Fruit fly (Drosophila melanogaster) whole organism, prepupa: ENCODE results near the gene CG15563.

Experiments used
- CG10669 ChIP-seq: fragments of 200-800 bp; sonication (Bioruptor generic); optimal IDR thresholded peaks from 3 replicates; lab custom pipeline; 2018; ENCODE audit warnings: missing biosample characterization, mild to moderate bottlenecking, missing genetic modification characterization, moderate library complexity
- CG11294 ChIP-seq: fragments of 200-800 bp; sonication (Bioruptor generic); IDR thresholded peaks from 2 replicates; pipeline ENCODE4 v1.3.6; 2022; ENCODE audit warnings: missing biosample characterization, missing genetic modification characterization
- CG11902 ChIP-seq: fragments of 200-800 bp; sonication (Bioruptor generic); optimal IDR thresholded peaks from 3 replicates; lab custom pipeline; 2016; ENCODE audit warnings: missing biosample characterization, missing genetic modification characterization
- CG15336 ChIP-seq: fragments of 200-800 bp; sonication (Bioruptor generic); IDR thresholded peaks from 2 replicates; pipeline ENCODE4 v1.3.6; 2022; ENCODE audit warnings: missing biosample characterization, missing genetic modification characterization
- CG16779 ChIP-seq: fragments of 200-800 bp; sonication (Bioruptor generic); optimal IDR thresholded peaks from 3 replicates; lab custom pipeline; 2017; ENCODE audit warnings: missing biosample characterization, mild to moderate bottlenecking, missing genetic modification characterization
- CG3032 ChIP-seq: fragments of 200-800 bp; optimal IDR thresholded peaks from 2 replicates; lab custom pipeline; 2019; ENCODE audit warnings: missing biosample characterization, mild to moderate bottlenecking, missing genetic modification characterization, moderate library complexity
- CG32006 ChIP-seq: fragments of 200-800 bp; sonication (Bioruptor generic); optimal IDR thresholded peaks from 3 replicates; lab custom pipeline; 2017; ENCODE audit warnings: missing biosample characterization, mild to moderate bottlenecking, missing genetic modification characterization
- CG34406 ChIP-seq: fragments of 200-800 bp; sonication (Bioruptor generic); optimal IDR thresholded peaks from 3 replicates; lab custom pipeline; 2016; ENCODE audit warnings: missing biosample characterization, missing genetic modification characterization
- CG3919 ChIP-seq: fragments of 200-800 bp; sonication (Bioruptor generic); optimal IDR thresholded peaks from 3 replicates; lab custom pipeline; 2016; ENCODE audit warnings: missing biosample characterization, missing genetic modification characterization
- CG6163 ChIP-seq: fragments of 200-800 bp; sonication (Bioruptor generic); IDR thresholded peaks from 3 replicates; pipeline ENCODE4 v1.3.6; 2022; ENCODE audit warnings: missing biosample characterization, missing genetic modification characterization
- CG6808 ChIP-seq: fragments of 200-800 bp; sonication (Bioruptor generic); optimal IDR thresholded peaks from 3 replicates; lab custom pipeline; 2017; ENCODE audit warnings: missing biosample characterization, missing genetic modification characterization, mild to moderate bottlenecking, moderate library complexity, missing genetic modification reagents
- CG6854 ChIP-seq: fragments of 200-800 bp; sonication (Bioruptor generic); optimal IDR thresholded peaks from 2 replicates; lab custom pipeline; 2017; ENCODE audit warnings: missing biosample characterization, mild to moderate bottlenecking, missing genetic modification characterization
- CG8319 ChIP-seq: fragments of 200-800 bp; sonication (Bioruptor generic); optimal IDR thresholded peaks from 3 replicates; lab custom pipeline; 2016; ENCODE audit warnings: missing biosample characterization, missing genetic modification characterization
- CG8632 ChIP-seq: fragments of 200-800 bp; sonication (Bioruptor generic); optimal IDR thresholded peaks from 3 replicates; lab custom pipeline; 2016; ENCODE audit warnings: missing biosample characterization, missing genetic modification characterization
- CG9139 ChIP-seq: fragments of 200-800 bp; sonication (Bioruptor generic); optimal IDR thresholded peaks from 3 replicates; lab custom pipeline; 2017; ENCODE audit warnings: missing biosample characterization, mild to moderate bottlenecking, missing genetic modification characterization
- Eip78C ChIP-seq: fragments of 200-800 bp; sonication (Bioruptor generic); peaks from one replicate; lab custom pipeline; 2016; ENCODE audit warnings: missing biosample characterization, missing genetic modification characterization
- Gug ChIP-seq: fragments of 200-800 bp; sonication (Bioruptor generic); IDR thresholded peaks from 2 replicates; pipeline ENCODE4 v1.3.6; 2022; ENCODE audit warnings: missing biosample characterization, missing genetic modification characterization
- Hr39 ChIP-seq: fragments of 200-800 bp; sonication (Bioruptor generic); optimal IDR thresholded peaks from 2 replicates; lab custom pipeline; 2016; ENCODE audit warnings: missing biosample characterization, missing genetic modification characterization
- Hr4 ChIP-seq: fragments of 200-800 bp; sonication (Bioruptor generic); optimal IDR thresholded peaks from 3 replicates; lab custom pipeline; 2016; ENCODE audit warnings: missing biosample characterization, missing genetic modification characterization
- OdsH ChIP-seq: fragments of 200-800 bp; sonication (Bioruptor generic); optimal IDR thresholded peaks from 3 replicates; lab custom pipeline; 2016; ENCODE audit warnings: missing biosample characterization, missing genetic modification characterization
- Smox ChIP-seq: fragments of 200-800 bp; sonication (Bioruptor generic); optimal IDR thresholded peaks from 3 replicates; lab custom pipeline; 2016; ENCODE audit warnings: missing biosample characterization, missing genetic modification characterization
- Sox102F ChIP-seq: fragments of 200-800 bp; sonication (Bioruptor generic); optimal IDR thresholded peaks from 2 replicates; lab custom pipeline; 2016; ENCODE audit warnings: missing biosample characterization, mild to moderate bottlenecking, missing genetic modification characterization
- Sox14 ChIP-seq: fragments of 200-800 bp; sonication (Bioruptor generic); optimal IDR thresholded peaks from 3 replicates; lab custom pipeline; 2016; ENCODE audit warnings: missing biosample characterization, missing genetic modification characterization
- acj6 ChIP-seq: fragments of 200-800 bp; sonication (Bioruptor generic); optimal IDR thresholded peaks from 3 replicates; lab custom pipeline; 2016; ENCODE audit warnings: missing biosample characterization, missing genetic modification characterization
- cyc ChIP-seq: fragments of 200-800 bp; sonication (Bioruptor generic); optimal IDR thresholded peaks from 3 replicates; lab custom pipeline; 2016; ENCODE audit warnings: missing biosample characterization, missing genetic modification characterization
- dac ChIP-seq: fragments of 200-800 bp; sonication (Bioruptor generic); optimal IDR thresholded peaks from 2 replicates; lab custom pipeline; 2017; ENCODE audit warnings: missing biosample characterization, mild to moderate bottlenecking, missing genetic modification characterization
- dsx ChIP-seq: fragments of 200-800 bp; optimal IDR thresholded peaks from 3 replicates; lab custom pipeline; 2019; ENCODE audit warnings: missing biosample characterization, mild to moderate bottlenecking, missing genetic modification characterization, moderate library complexity; ENCODE audit not compliant: poor library complexity, severe bottlenecking
- esn ChIP-seq: fragments of 200-800 bp; sonication (Bioruptor generic); optimal IDR thresholded peaks from 2 replicates; lab custom pipeline; 2016; ENCODE audit warnings: missing biosample characterization, mild to moderate bottlenecking, missing genetic modification characterization, moderate library complexity
- fd85E ChIP-seq: fragments of 200-800 bp; sonication (Bioruptor generic); optimal IDR thresholded peaks from 3 replicates; lab custom pipeline; 2016; ENCODE audit warnings: missing biosample characterization, missing genetic modification characterization
- lz ChIP-seq: fragments of 200-800 bp; sonication (Bioruptor generic); optimal IDR thresholded peaks from 3 replicates; lab custom pipeline; 2016; ENCODE audit warnings: missing biosample characterization, missing genetic modification characterization
- net ChIP-seq: fragments of 200-800 bp; sonication (Bioruptor generic); optimal IDR thresholded peaks from 3 replicates; lab custom pipeline; 2016; ENCODE audit warnings: missing biosample characterization, missing genetic modification characterization
- pdm3 ChIP-seq: fragments of 200-800 bp; sonication (Bioruptor generic); optimal IDR thresholded peaks from 3 replicates; lab custom pipeline; 2016; ENCODE audit warnings: missing biosample characterization, missing genetic modification characterization
- spab ChIP-seq: fragments of 200-800 bp; sonication (Bioruptor generic); optimal IDR thresholded peaks from 2 replicates; lab custom pipeline; 2017; ENCODE audit warnings: missing biosample characterization, mild to moderate bottlenecking, missing genetic modification characterization, missing genetic modification reagents
- svp ChIP-seq: fragments of 200-800 bp; sonication (Bioruptor generic); peaks from one replicate; lab custom pipeline; 2016; ENCODE audit warnings: missing biosample characterization, missing genetic modification characterization
- topi ChIP-seq: fragments of 200-800 bp; sonication (Bioruptor generic); optimal IDR thresholded peaks from 3 replicates; lab custom pipeline; 2016; ENCODE audit warnings: missing biosample characterization, missing genetic modification characterization
- vri ChIP-seq: fragments of 200-800 bp; sonication (Bioruptor generic); optimal IDR thresholded peaks from 3 replicates; lab custom pipeline; 2016; ENCODE audit warnings: missing biosample characterization, mild to moderate bottlenecking, missing genetic modification characterization

Gene CG15563

DNA sequence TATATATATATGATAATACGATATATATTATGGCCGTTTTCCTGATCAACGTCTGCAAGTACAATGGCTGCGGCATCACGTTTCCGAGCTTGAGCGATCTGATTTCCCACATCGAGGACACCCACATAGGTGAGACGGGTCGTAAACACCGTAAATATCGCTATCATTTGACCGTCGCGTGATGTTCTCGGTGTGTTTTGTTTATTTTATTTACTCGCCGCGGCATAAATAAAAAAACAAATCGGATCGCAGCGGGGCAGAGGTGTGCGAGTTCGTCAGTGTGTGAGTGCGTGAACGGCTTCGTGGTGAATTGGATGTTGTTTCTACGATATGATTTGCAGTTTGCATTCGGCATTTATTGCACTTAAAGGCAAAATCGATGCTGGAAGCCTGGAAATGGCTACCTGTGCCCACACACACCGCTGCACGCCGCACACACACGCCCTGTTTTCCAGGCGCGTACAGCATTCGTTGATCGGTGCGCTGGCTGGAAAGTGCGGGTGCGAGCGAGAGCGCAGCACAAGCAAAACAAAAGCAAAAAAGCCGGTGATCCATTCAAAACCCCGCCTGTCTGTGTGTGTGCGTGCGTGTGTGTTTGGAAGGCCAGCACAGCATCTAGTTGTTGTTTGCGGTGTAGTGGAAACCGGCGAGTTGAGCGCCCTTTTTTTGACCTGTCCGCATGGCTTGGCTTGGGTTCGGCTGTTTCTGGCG, 10.6 kb downstream of the CG15563 start (continued):
- TF ChIP-seq CG8632 (GFP tag; lab: Kevin White, UChicago) (peak; percentile 28), CG15336 (GFP tag; lab: Robert Waterston, UW) (no peak), net (GFP tag; lab: Kevin White, UChicago) (peak; percentile 71), CG9139 (peak; percentile 81), Gug (no peak), CG8319 (GFP tag; lab: Kevin White, UChicago) (peak; percentile 26), CG6808 (GFP tag; lab: Kevin White, UChicago) (peak; percentile 83), acj6 (GFP tag; lab: Kevin White, UChicago) (no peak), CG16779 (peak; percentile 86), dsx (peak; percentile 66), svp (GFP tag; lab: Kevin White, UChicago) (peak; percentile 91), topi (no peak), fd85E (GFP tag; lab: Kevin White, UChicago) (no peak), CG6163 (no peak), CG32006 (GFP tag; lab: Kevin White, UChicago) (peak; percentile 66), Hr4 (no peak), Sox102F (peak; percentile 53), CG6854 (GFP tag; lab: Kevin White, UChicago) (peak; percentile 54), Sox14 (GFP tag; lab: Kevin White, UChicago) (peak; percentile 40), CG3919 (peak; percentile 29), Hr39 (GFP tag; lab: Kevin White, UChicago) (no peak), CG11902 (GFP tag; lab: Kevin White, UChicago) (no peak), Smox (GFP tag; lab: Kevin White, UChicago) (no peak), vri (GFP tag; lab: Kevin White, UChicago) (no peak), CG34406 (peak; percentile 41), dac (GFP tag; lab: Kevin White, UChicago) (peak; percentile 62), CG11294 (no peak), lz (GFP tag; lab: Kevin White, UChicago) (no peak), cyc (GFP tag; lab: Kevin White, UChicago) (no peak)

DNA sequence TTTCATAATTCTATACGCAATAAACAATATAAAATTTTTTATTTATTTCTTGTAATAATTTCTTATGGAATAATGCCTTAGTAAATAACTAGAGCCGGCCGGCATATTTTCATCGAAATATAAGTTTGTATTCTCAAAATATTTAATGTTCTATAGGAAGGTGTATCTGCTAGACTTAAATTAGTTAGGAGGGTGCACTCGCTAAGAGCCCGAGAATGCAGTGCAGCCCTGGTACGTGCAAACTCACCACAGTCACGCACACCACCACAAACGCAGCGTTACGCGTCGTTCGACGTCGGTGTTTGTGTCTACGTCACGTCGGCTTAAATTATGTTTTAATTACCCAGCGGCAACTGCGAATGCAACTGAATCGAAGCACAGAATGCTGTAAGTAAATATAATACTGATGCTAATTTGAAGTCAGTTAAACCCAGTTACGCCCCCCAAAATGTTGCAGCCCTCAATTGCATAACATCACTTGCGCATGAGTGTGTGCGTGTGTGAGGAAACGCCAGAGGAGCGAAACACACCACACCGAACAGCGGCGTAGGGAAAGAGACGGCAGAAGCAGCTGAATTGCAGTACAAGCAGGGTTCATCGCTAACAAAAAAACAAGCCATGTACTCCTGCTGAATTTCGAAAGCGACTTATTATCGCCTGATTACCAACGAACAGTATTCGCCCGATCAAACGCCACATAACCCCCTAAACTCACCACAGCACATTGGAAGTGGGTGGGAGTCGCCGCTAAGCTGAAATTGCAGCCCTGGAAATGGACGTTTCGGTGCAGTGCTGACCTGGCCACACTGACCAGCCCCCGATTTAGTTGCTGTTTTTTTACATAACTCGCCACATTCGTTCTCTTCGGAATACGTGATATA, 11.4 kb downstream of the CG15563 start, which contains the start of gene CG12054:
TSS of gene CG12054 (plus strand) at position 247 of the 881 bp plus-strand sequence.
- TF ChIP-seq OdsH (peak; percentile 12), CG8319 (GFP tag; lab: Kevin White, UChicago) (no peak), topi (peak; percentile 18), CG3919 (no peak), CG3032 (tag; lab: Kevin White, UChicago) (no peak), esn (GFP tag; lab: Kevin White, UChicago) (peak; percentile 31), vri (GFP tag; lab: Kevin White, UChicago) (peak; percentile 100), Eip78C (GFP tag; lab: Kevin White, UChicago) (peak; percentile 76), CG10669 (GFP tag; lab: Kevin White, UChicago) (no peak), CG16779 (no peak), pdm3 (GFP tag; lab: Kevin White, UChicago) (peak; percentile 23), Hr4 (no peak), CG9139 (no peak), spab (GFP tag; lab: Kevin White, UChicago) (no peak), svp (GFP tag; lab: Kevin White, UChicago) (peak; percentile 34)
